Fruit fly (Drosophila melanogaster) whole organism, embryonic: ENCODE measurements around the gene drn.

Experiments
- B-H1 ChIP-seq: fragments of 200-800 bp; sonication (Bioruptor generic); IDR thresholded peaks from 3 replicates; pipeline ENCODE4 v1.3.6; 2022; ENCODE audit warnings: missing biosample characterization, missing genetic modification characterization
- CG1024 ChIP-seq: fragments of 200-800 bp; sonication (Bioruptor generic); IDR thresholded peaks from 2 replicates; pipeline ENCODE4 v1.3.6; 2022; ENCODE audit warnings: missing biosample characterization, missing genetic modification characterization
- CG11093 ChIP-seq: fragments of 200-800 bp; sonication (Bioruptor generic); IDR thresholded peaks from 3 replicates; pipeline ENCODE4 v1.3.6; 2022; ENCODE audit warnings: missing biosample characterization, missing genetic modification characterization
- CG11560 ChIP-seq: fragments of 200-800 bp; sonication (Bioruptor generic); IDR thresholded peaks from 3 replicates; pipeline ENCODE4 v1.3.6; 2022; ENCODE audit warnings: missing biosample characterization, missing genetic modification characterization
- CG12071 ChIP-seq: fragments of 200-800 bp; sonication (Bioruptor generic); optimal IDR thresholded peaks from 3 replicates; lab custom pipeline; 2018; ENCODE audit warnings: missing biosample characterization, mild to moderate bottlenecking, missing genetic modification characterization
- CG12769 ChIP-seq: fragments of 200-800 bp; sonication (Bioruptor generic); optimal IDR thresholded peaks from 2 replicates; lab custom pipeline; 2019; ENCODE audit warnings: missing biosample characterization, mild to moderate bottlenecking, missing genetic modification characterization, moderate library complexity
- CG13894 ChIP-seq: fragments of 200-800 bp; sonication (Bioruptor generic); optimal IDR thresholded peaks from 3 replicates; lab custom pipeline; 2018; ENCODE audit warnings: missing biosample characterization, mild to moderate bottlenecking, missing genetic modification characterization, moderate library complexity
- CG15073 ChIP-seq: fragments of 200-800 bp; sonication (Bioruptor generic); optimal IDR thresholded peaks from 2 replicates; lab custom pipeline; 2016; ENCODE audit warnings: missing biosample characterization, missing genetic modification characterization
- CG16779 ChIP-seq: fragments of 200-800 bp; sonication (Bioruptor generic); IDR thresholded peaks from 2 replicates; pipeline ENCODE4 v1.3.6; 2022; ENCODE audit warnings: missing biosample characterization, missing genetic modification characterization
- CG18262 ChIP-seq: fragments of 200-800 bp; optimal IDR thresholded peaks from 3 replicates; lab custom pipeline; 2019; ENCODE audit warnings: missing biosample characterization, mild to moderate bottlenecking, missing genetic modification characterization, moderate library complexity
- CG2129 ChIP-seq: fragments of 200-800 bp; sonication (Bioruptor generic); IDR thresholded peaks from 2 replicates; pipeline ENCODE4 v1.3.6; 2022; ENCODE audit warnings: missing biosample characterization, missing genetic modification characterization; ENCODE audit not compliant: partially characterized antibody
- CG2199 ChIP-seq: fragments of 200-800 bp; sonication (Bioruptor generic); IDR thresholded peaks from 3 replicates; pipeline ENCODE4 v1.3.6; 2022; ENCODE audit warnings: missing biosample characterization, missing genetic modification characterization
- CG34376 ChIP-seq: fragments of 200-800 bp; sonication (Bioruptor generic); optimal IDR thresholded peaks from 2 replicates; lab custom pipeline; 2018; ENCODE audit warnings: missing biosample characterization, mild to moderate bottlenecking, missing genetic modification characterization
- CG7963 ChIP-seq: fragments of 200-800 bp; sonication (Bioruptor generic); IDR thresholded peaks from 3 replicates; pipeline ENCODE4 v1.3.6; 2022; ENCODE audit warnings: missing biosample characterization, missing genetic modification characterization; ENCODE audit not compliant: partially characterized antibody
- CG7987 ChIP-seq: fragments of 200-800 bp; sonication (Bioruptor generic); optimal IDR thresholded peaks from 2 replicates; lab custom pipeline; 2018; ENCODE audit warnings: missing biosample characterization, mild to moderate bottlenecking, missing genetic modification characterization, moderate library complexity
- CG8290 ChIP-seq, 3 experiments: fragments of 200-800 bp; sonication (Bioruptor generic); optimal IDR thresholded peaks; 2 replicates each; lab custom pipeline; 2016 to 2019; ENCODE audit warnings: missing biosample characterization in 3 of 3, missing genetic modification characterization in 3 of 3, mild to moderate bottlenecking in 2 of 3, moderate library complexity in 1 of 3
- Deaf1 ChIP-seq: fragments of 200-800 bp; optimal IDR thresholded peaks from 3 replicates; lab custom pipeline; 2019; ENCODE audit warnings: missing biosample characterization, mild to moderate bottlenecking, missing genetic modification characterization, moderate library complexity
- E2f2 ChIP-seq: fragments of 200-800 bp; sonication (Bioruptor generic); IDR thresholded peaks from 2 replicates; pipeline ENCODE4 v1.3.6; 2022; ENCODE audit warnings: missing biosample characterization, missing genetic modification characterization
- Fer1 ChIP-seq: fragments of 200-800 bp; sonication (Bioruptor generic); optimal IDR thresholded peaks from 2 replicates; lab custom pipeline; 2017; ENCODE audit warnings: missing biosample characterization, mild to moderate bottlenecking, missing genetic modification characterization
- HLH4C ChIP-seq: fragments of 200-800 bp; sonication (Bioruptor generic); IDR thresholded peaks from 3 replicates; pipeline ENCODE4 v1.3.6; 2022; ENCODE audit warnings: missing biosample characterization, missing genetic modification characterization; ENCODE audit not compliant: partially characterized antibody
- HLHmδ ChIP-seq: fragments of 200-800 bp; sonication (Bioruptor generic); optimal IDR thresholded peaks from 2 replicates; lab custom pipeline; 2018; ENCODE audit warnings: missing biosample characterization, mild to moderate bottlenecking, missing genetic modification characterization, moderate library complexity
- Hr78 ChIP-seq, 2 experiments: fragments of 200-800 bp in 1 of 2; fragments of >200 bp in 1 of 2; sonication (Bioruptor generic) in 1 of 2; optimal IDR thresholded peaks; 2 replicates each; lab custom pipeline; 2017 to 2019; ENCODE audit warnings: missing biosample characterization in 2 of 2, missing genetic modification characterization in 2 of 2, mild to moderate bottlenecking in 1 of 2, moderate library complexity in 1 of 2
- Med ChIP-seq: fragments of 200-800 bp; sonication (Bioruptor generic); peaks from one replicate; lab custom pipeline; 2016; ENCODE audit warnings: missing biosample characterization, missing genetic modification characterization, mild to moderate bottlenecking, inconsistent platforms, moderate library complexity
- PHDP ChIP-seq: fragments of 200-800 bp; sonication (Bioruptor generic); optimal IDR thresholded peaks from 3 replicates; lab custom pipeline; 2018; ENCODE audit warnings: missing biosample characterization, mild to moderate bottlenecking, missing genetic modification characterization, moderate library complexity
- Rfx ChIP-seq: fragments of 200-800 bp; sonication (Bioruptor generic); IDR thresholded peaks from 2 replicates; pipeline ENCODE4 v1.3.6; 2022; ENCODE audit warnings: missing biosample characterization, missing genetic modification characterization
- bbx ChIP-seq: fragments of 200-800 bp; sonication (Bioruptor generic); IDR thresholded peaks from 2 replicates; pipeline ENCODE4 v1.3.6; 2022; ENCODE audit warnings: missing biosample characterization, missing genetic modification characterization; ENCODE audit not compliant: partially characterized antibody
- cg ChIP-seq: fragments of 200-800 bp; sonication (Bioruptor generic); optimal IDR thresholded peaks from 3 replicates; lab custom pipeline; 2019; ENCODE audit warnings: missing biosample characterization, mild to moderate bottlenecking, missing genetic modification characterization, moderate library complexity
- chm ChIP-seq: fragments of 200-800 bp; sonication (Bioruptor generic); IDR thresholded peaks from 2 replicates; pipeline ENCODE4 v1.3.6; 2022; ENCODE audit warnings: missing biosample characterization, missing genetic modification characterization
- ci ChIP-seq: fragments of 200-800 bp; sonication (Bioruptor generic); IDR thresholded peaks from 3 replicates; pipeline ENCODE4 v1.3.6; 2022; ENCODE audit warnings: missing biosample characterization, missing genetic modification characterization
- dm ChIP-seq: fragments of 200-800 bp; sonication (Bioruptor generic); optimal IDR thresholded peaks from 3 replicates; lab custom pipeline; 2016; ENCODE audit warnings: missing biosample characterization, missing genetic modification characterization
- eve ChIP-seq, 2 experiments: fragments of >200 bp; optimal IDR thresholded peaks; 2 replicates each; lab custom pipeline; 2017; ENCODE audit warnings: missing biosample characterization in 2 of 2, missing genetic modification characterization in 2 of 2
- exex ChIP-seq: fragments of 200-800 bp; sonication (Bioruptor generic); optimal IDR thresholded peaks from 4 replicates; lab custom pipeline; 2018; ENCODE audit warnings: missing biosample characterization, mild to moderate bottlenecking, missing genetic modification characterization, moderate library complexity
- ftz-f1 ChIP-seq: fragments of 200-800 bp; sonication (Bioruptor generic); optimal IDR thresholded peaks from 2 replicates; lab custom pipeline; 2016; ENCODE audit warnings: missing biosample characterization, missing genetic modification characterization
- mirr ChIP-seq: fragments of 200-800 bp; sonication (Bioruptor generic); optimal IDR thresholded peaks from 3 replicates; lab custom pipeline; 2018; ENCODE audit warnings: missing biosample characterization, mild to moderate bottlenecking, missing genetic modification characterization
- sd ChIP-seq: fragments of 200-800 bp; sonication (Bioruptor generic); optimal IDR thresholded peaks from 3 replicates; lab custom pipeline; 2018; ENCODE audit warnings: missing biosample characterization, mild to moderate bottlenecking, missing genetic modification characterization, moderate library complexity
- unc-4 ChIP-seq: fragments of 200-800 bp; sonication (Bioruptor generic); IDR thresholded peaks from 2 replicates; pipeline ENCODE4 v1.3.6; 2022; ENCODE audit warnings: missing biosample characterization, missing genetic modification characterization; ENCODE audit not compliant: partially characterized antibody

drn gene

DNA sequence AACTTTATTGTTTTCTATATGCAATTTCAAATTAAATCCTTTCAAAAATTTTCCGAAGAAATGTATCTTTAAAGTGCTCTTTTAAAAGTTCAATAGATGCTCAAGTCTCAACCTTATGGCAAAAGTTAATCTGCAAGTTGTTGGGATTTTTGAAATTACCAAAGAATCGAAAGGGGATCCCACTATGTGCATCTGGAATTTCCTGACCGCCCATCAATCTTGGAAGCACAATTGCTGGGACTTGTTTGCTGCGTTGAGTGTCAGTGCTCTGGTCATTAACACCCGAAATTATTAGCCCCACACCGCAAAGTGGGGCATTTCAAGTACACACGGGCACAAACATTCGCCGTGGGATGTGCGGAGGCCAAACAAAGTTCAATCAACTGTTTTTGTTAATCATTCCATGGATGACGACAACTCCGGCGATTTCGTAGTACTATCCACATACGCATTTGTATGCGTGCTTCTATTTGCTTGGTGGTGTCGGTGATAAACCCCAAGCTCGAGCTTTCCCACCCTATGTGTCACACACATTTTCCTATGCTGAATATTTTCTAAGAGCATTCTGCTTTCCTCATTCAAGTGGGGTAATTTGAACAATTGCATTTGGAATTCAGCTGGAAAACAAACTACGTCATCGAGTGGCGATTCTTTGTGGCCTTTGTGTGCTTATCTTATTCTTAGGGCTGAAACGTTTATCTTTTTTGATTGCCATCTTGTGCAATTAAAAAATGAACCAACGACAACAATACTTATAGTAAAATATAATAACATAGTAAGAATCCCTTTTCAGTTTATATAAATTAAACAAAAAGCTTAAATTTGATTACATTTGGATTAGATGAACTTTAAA lies 2.4 kb upstream of the drn start (continued):
- TF ChIP-seq CG7963 (GFP tag; lab: Robert Waterston, UW): no peak
- no peak for TF ChIP-seq B-H1 (GFP tag; lab: Robert Waterston, UW)
- TF ChIP-seq mirr (GFP tag; lab: Kevin White, UChicago): peak; percentile 53
- peak in 1 of 2 experiments; percentile 21 for TF ChIP-seq Hr78 (GFP tag; optimal IDR thresholded peaks at IDR 0.05; lab: Kevin White, UChicago)
- TF ChIP-seq CG2199 (GFP tag; lab: Robert Waterston, UW): peak; percentile 49; the same call in 1 of the 3 replicates
- TF ChIP-seq CG16779 (GFP tag; lab: Robert Waterston, UW): 0 out of 2 replicates have a peak, but pooled peaks have one; percentile 54
- TF ChIP-seq CG8290 (GFP tag; optimal IDR thresholded peaks at IDR 0.05; lab: Kevin White, UChicago): no peak
- peak in 1 of 2 experiments; percentile 57 for TF ChIP-seq CG8290 (tag; optimal IDR thresholded peaks at IDR 0.05; lab: Kevin White, UChicago)
- TF ChIP-seq Med (GFP tag; lab: Kevin White, UChicago): peak; percentile 79
- TF ChIP-seq cg (GFP tag; lab: Kevin White, UChicago): peak; percentile 42
- no peak for TF ChIP-seq dm
- TF ChIP-seq CG1024 (GFP tag; lab: Robert Waterston, UW): no peak
- TF ChIP-seq bbx (GFP tag; lab: Robert Waterston, UW): 0 out of 2 replicates have a peak, but pooled peaks have one; percentile 20
- TF ChIP-seq HLHmδ (GFP tag; lab: Kevin White, UChicago): peak; percentile 9
- peak in 1 of 2 experiments; percentile 68 for TF ChIP-seq eve (GFP tag; optimal IDR thresholded peaks at IDR 0.05; lab: Kevin White, UChicago)
- peak; percentile 32 for TF ChIP-seq CG12769
- 0 out of 2 replicates have a peak, but pooled peaks have one; percentile 8 for TF ChIP-seq E2f2 (GFP tag; lab: Robert Waterston, UW)
- TF ChIP-seq CG12071 (GFP tag; lab: Kevin White, UChicago): peak; percentile 24
- TF ChIP-seq exex (tag; lab: Kevin White, UChicago): peak; percentile 39
- TF ChIP-seq CG13894 (tag; lab: Kevin White, UChicago): peak; percentile 56
- peak; percentile 7 for TF ChIP-seq Fer1 (GFP tag; lab: Kevin White, UChicago)
- no peak for TF ChIP-seq CG11560 (tag; lab: Robert Waterston, UW)
- TF ChIP-seq HLH4C (GFP tag; lab: Robert Waterston, UW): no peak
- TF ChIP-seq CG34376: peak; percentile 62
- peak; percentile 51 for TF ChIP-seq CG7987
- no peak for TF ChIP-seq PHDP (tag; lab: Kevin White, UChicago)
- no peak for TF ChIP-seq CG15073
- no peak for TF ChIP-seq CG18262 (tag; lab: Kevin White, UChicago)
- no peak for TF ChIP-seq unc-4 (GFP tag; lab: Robert Waterston, UW)
- TF ChIP-seq sd: peak; percentile 58
- peak; percentile 77 for TF ChIP-seq ftz-f1 (GFP tag; lab: Kevin White, UChicago)
- TF ChIP-seq, all 482 proteins: peak for 39

dm6 chr3R:9338771-9339170 lies 1.2 kb upstream of the drn start:
- TF ChIP-seq Med (GFP tag; lab: Kevin White, UChicago) (peak; percentile 28), CG2129 (GFP tag; lab: Robert Waterston, UW) (no peak), Rfx (GFP tag; lab: Robert Waterston, UW) (0 out of 2 replicates have a peak, but pooled peaks have one; percentile 9), Deaf1 (tag; lab: Kevin White, UChicago) (no peak), CG11093 (0 out of 3 replicates have a peak, but pooled peaks have one; percentile 33), ci (no peak), chm (GFP tag; lab: Robert Waterston, UW) (0 out of 2 replicates have a peak, but pooled peaks have one; percentile 45)
